Worm (Caenorhabditis elegans): Measurements from ENCODE around the gene dpyd-1.
A peak's percentile ranks its signal among the peaks of the same experiment; 100 is the strongest.

Gene dpyd-1

DNA sequence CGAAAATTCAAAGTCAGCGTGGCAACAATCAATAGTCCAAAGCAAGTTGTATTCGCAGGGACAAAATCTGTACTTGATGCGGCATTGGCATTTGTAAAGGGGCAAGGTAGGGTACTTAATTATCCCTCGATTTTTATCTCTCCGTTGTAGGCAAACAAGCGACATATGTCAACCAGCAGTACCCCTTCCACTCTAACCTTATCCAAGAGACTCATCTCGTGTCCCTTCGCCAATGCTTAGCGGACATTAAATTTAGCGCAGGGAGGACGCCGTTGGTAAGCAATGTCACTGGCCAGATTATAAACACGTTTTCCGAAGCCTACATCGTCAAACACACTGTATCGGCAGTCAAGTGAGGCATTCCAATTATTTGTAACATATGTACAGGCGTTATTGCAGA is 38.3 kb upstream of the dpyd-1 start (continued):
- TF ChIP-seq nhr-6 (tag; optimal IDR thresholded peaks at IDR 0.05) = peak; percentile 90
- no peak for TF ChIP-seq set-16 (GFP tag; IDR thresholded peaks at IDR 0.05)
- TF ChIP-seq nhr-28 (tag; optimal IDR thresholded peaks at IDR 0.05) = peak; percentile 92
- TF ChIP-seq madf-5 (GFP tag; IDR thresholded peaks at IDR 0.05) = peak in 1 of 2 experiments; percentile 6; a peak in 1 of 4 replicates
- peak; percentile 97 for TF ChIP-seq ctbp-1 (GFP tag; IDR thresholded peaks at IDR 0.05)
- peak; percentile 89 for TF ChIP-seq nhr-41 (GFP tag; IDR thresholded peaks at IDR 0.05)
- TF ChIP-seq nhr-76 (tag; optimal IDR thresholded peaks at IDR 0.05) = peak; percentile 76
- peak; percentile 95 for TF ChIP-seq nhr-25 (tag; optimal IDR thresholded peaks at IDR 0.05; ENCODE audit: borderline replicate concordance, insufficient read depth)
- TF ChIP-seq daf-16 (GFP tag; optimal IDR thresholded peaks at IDR 0.05) = peak in 1 of 2 experiments; percentile 99
- peak; percentile 95 for TF ChIP-seq daf-16 (tag; optimal IDR thresholded peaks at IDR 0.05)
- TF ChIP-seq unc-130 (GFP tag; optimal IDR thresholded peaks at IDR 0.05) = peak; percentile 33
- TF ChIP-seq aha-1 (tag) = peak; percentile 100
- peak; percentile 96 for TF ChIP-seq zip-2 (tag; optimal IDR thresholded peaks at IDR 0.05)
- peak; percentile 96 for TF ChIP-seq ceh-20 (GFP tag; IDR thresholded peaks at IDR 0.05)
- peak; percentile 87 for TF ChIP-seq zfp-2 (tag; optimal IDR thresholded peaks at IDR 0.05)
- TF ChIP-seq vab-7 (GFP tag; IDR thresholded peaks at IDR 0.05) = peak; percentile 92
- TF ChIP-seq nhr-237 (tag; optimal IDR thresholded peaks at IDR 0.05) = peak; percentile 84
- TF ChIP-seq snpc-4 (tag; optimal IDR thresholded peaks at IDR 0.05) = no peak
- no peak for TF ChIP-seq pha-4 (GFP tag; IDR thresholded peaks at IDR 0.05)
- TF ChIP-seq pha-4 (tag; optimal IDR thresholded peaks at IDR 0.05) = peak; percentile 93
- peak; percentile 98 for TF ChIP-seq dve-1 (tag; optimal IDR thresholded peaks at IDR 0.05; ENCODE audit: insufficient read depth)

DNA sequence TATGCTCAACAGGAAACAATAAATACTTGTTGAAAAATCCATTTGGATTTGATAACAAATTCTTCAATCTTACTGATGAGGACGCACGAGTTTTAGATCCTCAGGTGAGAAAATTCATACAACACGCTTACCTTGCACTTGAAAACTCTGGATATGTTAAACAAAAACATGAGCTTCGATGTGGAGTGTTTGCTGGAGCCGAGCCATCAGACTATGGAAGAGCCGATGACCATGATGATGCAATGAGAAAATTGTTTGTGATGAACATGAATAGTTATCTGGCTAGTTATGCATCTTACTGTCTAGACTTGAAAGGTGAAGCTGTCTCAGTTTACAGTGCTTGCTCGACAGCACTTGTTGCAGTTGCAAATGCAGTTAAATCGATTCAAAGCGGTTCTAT is 33.8 kb upstream of the dpyd-1 start:
- TF ChIP-seq unc-62 (GFP tag; optimal IDR thresholded peaks at IDR 0.05 in 1 of 2) (peak in 1 of 2 experiments; percentile 94), unc-62 (tag; optimal IDR thresholded peaks at IDR 0.05) (no peak), aha-1 (tag) (no peak)

DNA sequence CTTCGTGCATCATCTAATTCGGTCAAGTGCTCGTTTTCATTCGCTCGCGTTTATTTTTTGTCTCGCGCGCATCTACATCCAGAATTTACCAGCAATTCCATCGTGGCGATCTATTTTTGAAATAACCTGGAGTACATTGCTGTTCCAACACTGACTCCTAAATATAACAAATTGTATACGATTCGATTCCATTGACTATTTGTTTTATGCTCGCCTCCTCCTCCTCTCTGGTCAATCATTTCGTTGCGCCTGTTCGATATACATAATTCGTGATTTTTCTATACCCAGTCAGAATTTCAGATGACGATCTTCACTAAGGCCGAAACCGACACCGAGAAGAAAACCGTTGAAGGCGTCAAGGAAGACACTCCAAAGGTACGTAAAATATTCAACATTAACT is 22.8 kb upstream of the dpyd-1 start, which contains the start of gene itm-2:
Gene itm-2 (plus strand): TSS at position 301 of the 400 bp plus-strand sequence.
- TF ChIP-seq snpc-1.2 (GFP tag; IDR thresholded peaks at IDR 0.05) (no peak), zag-1 (tag; optimal IDR thresholded peaks at IDR 0.05) (no peak), nhr-111 (GFP tag; optimal IDR thresholded peaks at IDR 0.05) (no peak), daf-16 (GFP tag; optimal IDR thresholded peaks at IDR 0.05) (no peak), daf-16 (tag; optimal IDR thresholded peaks at IDR 0.05) (no peak), ZK337.2 (GFP tag; IDR thresholded peaks at IDR 0.05) (no peak), spr-1 (tag; optimal IDR thresholded peaks at IDR 0.05) (no peak), ztf-11 (tag; optimal IDR thresholded peaks at IDR 0.05) (no peak), egl-27 (tag; optimal IDR thresholded peaks at IDR 0.05) (no peak), daf-8 (GFP tag; IDR thresholded peaks at IDR 0.05) (no peak), ctbp-1 (GFP tag; IDR thresholded peaks at IDR 0.05) (no peak), nhr-48 (tag; optimal IDR thresholded peaks at IDR 0.05) (no peak), F49E8.2 (tag; optimal IDR thresholded peaks at IDR 0.05; ENCODE audit: borderline replicate concordance) (no peak), zfp-2 (tag; optimal IDR thresholded peaks at IDR 0.05) (no peak), hlh-30 (tag; optimal IDR thresholded peaks at IDR 0.05; ENCODE audit: insufficient read depth) (no peak), php-3 (GFP tag; IDR thresholded peaks at IDR 0.05) (no peak), Y75B8A.6 (GFP tag; IDR thresholded peaks at IDR 0.05) (no peak), daf-19 (GFP tag; conservative IDR thresholded peaks at IDR 0.05) (no peak), ceh-28 (tag; optimal IDR thresholded peaks at IDR 0.05) (no peak)

DNA sequence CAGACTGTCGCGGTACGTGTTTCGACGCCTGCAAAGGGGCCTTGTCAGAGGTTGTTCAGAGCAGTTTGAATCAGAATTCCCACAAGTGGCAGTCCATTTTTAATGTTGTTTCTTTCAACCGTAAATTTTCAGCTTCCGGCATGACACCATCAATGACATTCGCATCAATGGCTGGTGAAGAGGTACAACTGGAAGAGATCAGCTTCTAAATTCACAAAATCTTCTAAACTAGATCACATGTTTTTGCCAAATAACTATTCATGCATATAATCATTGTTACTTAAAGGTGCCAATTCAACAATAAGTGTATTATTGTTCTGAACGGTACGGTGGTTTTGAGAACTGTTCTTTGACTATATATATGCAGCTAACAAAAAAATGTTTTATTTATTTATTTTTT is 20.3 kb upstream of the dpyd-1 start:
- TF ChIP-seq F10B5.3 (tag; optimal IDR thresholded peaks at IDR 0.05) = no peak
- no peak for TF ChIP-seq nhr-6 (tag; optimal IDR thresholded peaks at IDR 0.05)
- TF ChIP-seq unc-62 (GFP tag; optimal IDR thresholded peaks at IDR 0.05 in 1 of 2) = peak in 1 of 2 experiments; percentile 96
- no peak for TF ChIP-seq unc-62 (tag; optimal IDR thresholded peaks at IDR 0.05)
- no peak for TF ChIP-seq hlh-30 (tag; optimal IDR thresholded peaks at IDR 0.05; ENCODE audit: insufficient read depth)
- TF ChIP-seq mxl-2 (GFP tag; conservative IDR thresholded peaks at IDR 0.05) = no peak

Measured in whole organism, L4 larva.